Worm (Caenorhabditis elegans) whole organism, mixed stage, embryonic: Measurements from ENCODE around the gene R02E12.4.

Experiments used
- M03D4.4 ChIP-seq: sonication (generic microtip); optimal IDR thresholded peaks from 2 replicates; lab custom pipeline; 2017; ENCODE audit warnings: mild to moderate bottlenecking, missing genetic modification characterization, missing compliant biosample characterization
- bed-3 ChIP-seq: fragments of 200-800 bp; sonication (Bioruptor generic); optimal IDR thresholded peaks from 3 replicates; lab custom pipeline; 2018; ENCODE audit warnings: mild to moderate bottlenecking, missing genetic modification characterization, moderate library complexity, missing compliant biosample characterization
- blmp-1 ChIP-seq: fragments of 150-350 bp; optimal IDR thresholded peaks from 2 replicates; lab custom pipeline; 2014; ENCODE audit warnings: missing biosample characterization, missing genetic modification characterization
- ceh-39 ChIP-seq: fragments of 150-350 bp; optimal IDR thresholded peaks from 2 replicates; lab custom pipeline; 2014; ENCODE audit warnings: missing biosample characterization, missing genetic modification characterization
- ceh-43 ChIP-seq: fragments of 200-800 bp; sonication (Bioruptor generic); optimal IDR thresholded peaks from 2 replicates; lab custom pipeline; 2018; ENCODE audit warnings: mild to moderate bottlenecking, missing genetic modification characterization, moderate library complexity, missing compliant biosample characterization
- ces-1 ChIP-seq: fragments of 150-350 bp; optimal IDR thresholded peaks from 2 replicates; lab custom pipeline; 2014; ENCODE audit warnings: missing biosample characterization, missing genetic modification reagents, missing genetic modification characterization
- cnd-1 ChIP-seq: fragments of 200-800 bp; sonication (Bioruptor generic); optimal IDR thresholded peaks from 2 replicates; lab custom pipeline; 2018; ENCODE audit warnings: mild to moderate bottlenecking, missing genetic modification characterization, missing compliant biosample characterization
- drap-1 ChIP-seq: fragments of 200-800 bp; sonication (Bioruptor generic); optimal IDR thresholded peaks from 3 replicates; lab custom pipeline; 2018; ENCODE audit warnings: mild to moderate bottlenecking, missing genetic modification characterization, missing compliant biosample characterization
- elt-1 ChIP-seq: sonication (generic microtip); optimal IDR thresholded peaks from 2 replicates; lab custom pipeline; 2017; ENCODE audit warnings: missing genetic modification characterization, mild to moderate bottlenecking, missing compliant biosample characterization, antibody characterized with exemption, moderate library complexity, borderline replicate concordance; ENCODE audit not compliant: insufficient read depth
- flh-1 ChIP-seq: fragments of 200-800 bp; sonication (Bioruptor generic); optimal IDR thresholded peaks from 2 replicates; lab custom pipeline; 2018; ENCODE audit warnings: mild to moderate bottlenecking, missing genetic modification characterization, moderate library complexity, missing compliant biosample characterization
- ham-2 ChIP-seq: fragments of 200-800 bp; sonication (Bioruptor generic); optimal IDR thresholded peaks from 2 replicates; lab custom pipeline; 2018; ENCODE audit warnings: mild to moderate bottlenecking, missing genetic modification characterization, missing compliant biosample characterization
- lin-13 ChIP-seq: fragments of 150-350 bp; optimal IDR thresholded peaks from 2 replicates; lab custom pipeline; 2014; ENCODE audit warnings: missing biosample characterization, missing genetic modification characterization
- lin-32 ChIP-seq: fragments of 200-800 bp; sonication (Bioruptor generic); optimal IDR thresholded peaks from 2 replicates; lab custom pipeline; 2018; ENCODE audit warnings: mild to moderate bottlenecking, missing genetic modification characterization, missing compliant biosample characterization
- lsy-2 ChIP-seq: fragments of 150-350 bp; optimal IDR thresholded peaks from 2 replicates; lab custom pipeline; 2014; ENCODE audit warnings: missing biosample characterization, missing genetic modification characterization
- mab-5 ChIP-seq: fragments of 150-350 bp; optimal IDR thresholded peaks from 2 replicates; lab custom pipeline; 2014; ENCODE audit warnings: missing biosample characterization, missing genetic modification characterization
- mep-1 ChIP-seq: fragments of 150-350 bp; optimal IDR thresholded peaks from 2 replicates; lab custom pipeline; 2017; ENCODE audit warnings: missing biosample characterization, missing genetic modification reagents, missing genetic modification characterization, inconsistent platforms
- nhr-12 ChIP-seq: fragments of 150-350 bp; optimal IDR thresholded peaks from 2 replicates; lab custom pipeline; 2014; ENCODE audit warnings: missing biosample characterization, missing genetic modification characterization
- nhr-237 ChIP-seq: fragments of 150-350 bp; optimal IDR thresholded peaks from 2 replicates; lab custom pipeline; 2014; ENCODE audit warnings: missing biosample characterization, missing genetic modification characterization
- nhr-28 ChIP-seq: fragments of 150-350 bp; optimal IDR thresholded peaks from 2 replicates; lab custom pipeline; 2014; ENCODE audit warnings: missing biosample characterization, missing genetic modification characterization
- nhr-76 ChIP-seq: sonication (generic microtip); optimal IDR thresholded peaks from 2 replicates; lab custom pipeline; 2017; ENCODE audit warnings: missing biosample characterization, missing genetic modification characterization
- pha-4 ChIP-seq: fragments of 150-350 bp; optimal IDR thresholded peaks from 2 replicates; lab custom pipeline; 2018; ENCODE audit warnings: missing biosample characterization, missing genetic modification reagents, missing genetic modification characterization
- sem-2 ChIP-seq: fragments of 200-800 bp; sonication (Bioruptor generic); optimal IDR thresholded peaks from 2 replicates; lab custom pipeline; 2018; ENCODE audit warnings: mild to moderate bottlenecking, missing genetic modification characterization, missing compliant biosample characterization
- snpc-4 ChIP-seq: fragments of 150-350 bp; optimal IDR thresholded peaks from 2 replicates; lab custom pipeline; 2014; ENCODE audit warnings: missing biosample characterization, missing genetic modification characterization
- sptf-1 ChIP-seq: sonication (generic microtip); optimal IDR thresholded peaks from 2 replicates; lab custom pipeline; 2017; ENCODE audit warnings: mild to moderate bottlenecking, missing genetic modification characterization, moderate library complexity, missing compliant biosample characterization
- tbx-8 ChIP-seq: fragments of 200-800 bp; sonication (Bioruptor generic); optimal IDR thresholded peaks from 2 replicates; lab custom pipeline; 2018; ENCODE audit warnings: mild to moderate bottlenecking, missing genetic modification characterization, moderate library complexity, missing compliant biosample characterization
- unc-120 ChIP-seq: sonication (generic microtip); optimal IDR thresholded peaks from 2 replicates; lab custom pipeline; 2017; ENCODE audit warnings: missing genetic modification characterization, missing compliant biosample characterization; ENCODE audit not compliant: poor library complexity, severe bottlenecking
- unc-39 ChIP-seq: fragments of 150-350 bp; optimal IDR thresholded peaks from 2 replicates; lab custom pipeline; 2014; ENCODE audit warnings: missing biosample characterization, missing genetic modification characterization
- zip-8 ChIP-seq: fragments of 150-350 bp; optimal IDR thresholded peaks from 2 replicates; lab custom pipeline; 2014; ENCODE audit warnings: missing biosample characterization, missing genetic modification characterization

The R02E12.4 gene

ce11 chrX:3997040-3997439, 8.1 kb upstream of the R02E12.4 start, which contains the start of gene R02E12.5:
Gene R02E12.5 (plus strand): TSS chrX:3997340.
- TF ChIP-seq drap-1 (GFP tag; lab: Kevin White, UChicago), result no peak
- no peak for TF ChIP-seq snpc-4 (tag; lab: Kevin White, UChicago)
- no peak for TF ChIP-seq cnd-1 (tag; lab: Kevin White, UChicago)
- no peak for TF ChIP-seq nhr-28 (tag; lab: Kevin White, UChicago)
- no peak for TF ChIP-seq lsy-2 (tag; lab: Kevin White, UChicago)
- TF ChIP-seq tbx-8 (GFP tag; lab: Kevin White, UChicago), result no peak
- no peak for TF ChIP-seq lin-32 (GFP tag; lab: Kevin White, UChicago)
- no peak for TF ChIP-seq unc-39 (tag; lab: Kevin White, UChicago)
- TF ChIP-seq nhr-76 (tag; lab: Kevin White, UChicago), result no peak
- no peak for TF ChIP-seq ham-2 (GFP tag; lab: Kevin White, UChicago)
- no peak for TF ChIP-seq pha-4 (tag; lab: Kevin White, UChicago)
- TF ChIP-seq flh-1 (GFP tag; lab: Kevin White, UChicago), result no peak
- TF ChIP-seq sem-2 (GFP tag; lab: Kevin White, UChicago), result no peak
- TF ChIP-seq ces-1 (GFP tag; lab: Kevin White, UChicago), result no peak

- TF ChIP-seq unc-39 (tag; lab: Kevin White, UChicago), result no peak
- no peak for TF ChIP-seq mep-1
- TF ChIP-seq bed-3 (GFP tag; lab: Kevin White, UChicago), result no peak
- no peak for TF ChIP-seq nhr-237 (tag; lab: Kevin White, UChicago)
- TF ChIP-seq tbx-8 (GFP tag; lab: Kevin White, UChicago), result no peak
- no peak for TF ChIP-seq blmp-1 (tag; lab: Kevin White, UChicago)
- TF ChIP-seq cnd-1 (tag; lab: Kevin White, UChicago), result no peak
- TF ChIP-seq ceh-39 (tag; lab: Kevin White, UChicago), result no peak
- TF ChIP-seq sem-2 (GFP tag; lab: Kevin White, UChicago), result no peak
- TF ChIP-seq drap-1 (GFP tag; lab: Kevin White, UChicago), result no peak
Observed at ce11 chrX:4003220-4003619, 1.9 kb upstream of the R02E12.4 start, which contains the start of gene R02E12.12. Gene R02E12.12 (plus strand): TSS chrX:4003520.

ce11 chrX:4006966-4007365, 1.9 kb downstream of the R02E12.4 start:
- no peak for TF ChIP-seq drap-1 (GFP tag; lab: Kevin White, UChicago)
- no peak for TF ChIP-seq mab-5 (tag; lab: Kevin White, UChicago)
- TF ChIP-seq nhr-76 (tag; lab: Kevin White, UChicago), result no peak
- no peak for TF ChIP-seq lin-32 (GFP tag; lab: Kevin White, UChicago)
- no peak for TF ChIP-seq unc-120
- TF ChIP-seq ceh-43, result no peak
- TF ChIP-seq zip-8 (tag; lab: Kevin White, UChicago), result no peak
- no peak for TF ChIP-seq blmp-1 (tag; lab: Kevin White, UChicago)
- no peak for TF ChIP-seq nhr-12
- no peak for TF ChIP-seq tbx-8 (GFP tag; lab: Kevin White, UChicago)
- TF ChIP-seq cnd-1 (tag; lab: Kevin White, UChicago), result no peak
- TF ChIP-seq sptf-1 (tag; lab: Kevin White, UChicago), result no peak

- TF ChIP-seq drap-1 (GFP tag; lab: Kevin White, UChicago), result no peak
- no peak for TF ChIP-seq M03D4.4 (tag; lab: Kevin White, UChicago)
- no peak for TF ChIP-seq mab-5 (tag; lab: Kevin White, UChicago)
- TF ChIP-seq flh-1 (GFP tag; lab: Kevin White, UChicago), result no peak
- no peak for TF ChIP-seq lin-13 (tag; lab: Kevin White, UChicago)
- TF ChIP-seq cnd-1 (tag; lab: Kevin White, UChicago), result no peak
- TF ChIP-seq blmp-1 (tag; lab: Kevin White, UChicago), result no peak
- no peak for TF ChIP-seq mep-1
- TF ChIP-seq elt-1 (tag; lab: Kevin White, UChicago), result no peak
- TF ChIP-seq pha-4 (tag; lab: Kevin White, UChicago), result no peak
- TF ChIP-seq nhr-12, result no peak
- TF ChIP-seq ces-1 (GFP tag; lab: Kevin White, UChicago), result no peak
- no peak for TF ChIP-seq bed-3 (GFP tag; lab: Kevin White, UChicago)
- no peak for TF ChIP-seq tbx-8 (GFP tag; lab: Kevin White, UChicago)
- no peak for TF ChIP-seq nhr-237 (tag; lab: Kevin White, UChicago)
Observed at ce11 chrX:4007724-4008123, 2.6 kb downstream of the R02E12.4 start.

DNA sequence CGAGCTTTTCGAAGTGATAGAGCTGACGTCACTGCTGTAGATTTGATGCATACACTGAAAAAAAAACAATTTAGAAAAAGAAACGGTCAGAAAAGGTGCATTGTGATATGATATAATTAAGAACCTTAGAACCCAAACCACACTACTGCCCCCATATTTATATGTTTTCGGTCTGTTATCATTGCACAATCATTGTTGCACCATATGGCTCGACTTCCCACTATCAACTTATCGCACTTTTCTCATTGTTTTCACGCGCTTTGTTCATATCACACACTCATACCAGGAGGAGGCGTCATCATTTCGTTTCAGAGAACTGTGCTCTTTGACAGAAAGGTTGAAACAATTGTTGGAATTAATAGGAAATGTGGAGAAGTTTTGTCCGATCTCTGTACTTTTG, 3.8 kb downstream of the R02E12.4 start:
- no peak for TF ChIP-seq nhr-28 (tag; lab: Kevin White, UChicago)
